Worm (Caenorhabditis elegans) whole organism, early embryonic: Measurements from ENCODE around the gene dpf-2.

Experiments used
- aly-1 ChIP-seq: sonication (generic microtip); optimal IDR thresholded peaks from 2 replicates; lab custom pipeline; 2016; ENCODE audit warnings: missing genetic modification characterization, missing compliant biosample characterization
- ama-1 ChIP-seq: fragments of 150-350 bp; optimal IDR thresholded peaks from 2 replicates; lab custom pipeline; 2014
- ceh-13 ChIP-seq: fragments of 200-800 bp; sonication (Bioruptor generic); optimal IDR thresholded peaks from 2 replicates; lab custom pipeline; 2018; ENCODE audit warnings: mild to moderate bottlenecking, missing genetic modification characterization, missing compliant biosample characterization
- ets-7 ChIP-seq: sonication (generic microtip); optimal IDR thresholded peaks from 2 replicates; lab custom pipeline; 2016; ENCODE audit warnings: missing genotype, missing genetic modification characterization, missing compliant biosample characterization
- flt-1 ChIP-seq: fragments of 200-800 bp; sonication (Bioruptor generic); IDR thresholded peaks from 2 replicates; pipeline ENCODE4 v1.3.6; 2022; ENCODE audit warnings: missing genetic modification characterization, missing compliant biosample characterization
- hmbx-1 ChIP-seq: sonication (generic microtip); optimal IDR thresholded peaks from 2 replicates; lab custom pipeline; 2016; ENCODE audit warnings: mild to moderate bottlenecking, missing genetic modification characterization, missing compliant biosample characterization
- hmg-4 ChIP-seq: fragments of 200-800 bp; sonication (Bioruptor generic); optimal IDR thresholded peaks from 2 replicates; lab custom pipeline; 2018; ENCODE audit warnings: mild to moderate bottlenecking, missing genetic modification characterization, missing compliant biosample characterization
- pes-1 ChIP-seq: fragments of 200-800 bp; sonication (Bioruptor generic); IDR thresholded peaks from 2 replicates; pipeline ENCODE4 v1.3.6; 2022; ENCODE audit warnings: missing genetic modification reagents, missing genetic modification characterization, missing compliant biosample characterization
- scrt-1 ChIP-seq: fragments of 200-800 bp; sonication (Bioruptor generic); IDR thresholded peaks from 2 replicates; pipeline ENCODE4 v1.3.6; 2022; ENCODE audit warnings: missing genetic modification characterization, missing compliant biosample characterization
- tbx-11 ChIP-seq: fragments of 200-800 bp; sonication (Bioruptor generic); IDR thresholded peaks from 2 replicates; pipeline ENCODE4 v1.3.6; 2022; ENCODE audit warnings: missing genetic modification characterization, missing compliant biosample characterization

DNA sequence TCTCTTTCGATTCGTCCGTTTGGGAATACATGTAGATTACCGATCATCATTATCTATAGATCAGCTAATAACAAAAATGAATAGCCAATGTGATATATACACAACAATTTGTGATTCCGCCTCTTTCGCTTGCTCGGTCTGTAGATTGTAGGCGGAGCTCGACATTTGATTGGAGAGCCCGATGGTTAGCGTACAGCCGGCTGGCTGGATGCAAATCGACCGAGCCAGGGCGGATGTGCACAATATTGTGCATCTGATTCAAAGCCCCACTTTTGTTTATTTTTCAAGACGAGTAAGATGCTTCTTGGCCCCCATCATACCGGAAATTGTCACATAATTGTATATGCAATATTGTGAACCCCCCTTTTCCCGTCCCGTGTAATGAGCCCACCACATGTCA is 30.1 kb downstream of the dpf-2 start, which contains the start of gene dmd-4:
- no peak for TF ChIP-seq scrt-1 (GFP tag; lab: Robert Waterston, UW)
- no peak for TF ChIP-seq ama-1
- TF ChIP-seq ceh-13 (GFP tag; lab: Kevin White, UChicago), result no peak
- TF ChIP-seq hmbx-1 (tag; lab: Kevin White, UChicago), result no peak
- no peak for TF ChIP-seq hmg-4 (GFP tag; lab: Kevin White, UChicago)
- TF ChIP-seq tbx-11 (GFP tag; lab: Robert Waterston, UW), result no peak
- TF ChIP-seq ets-7 (tag; lab: Kevin White, UChicago), result no peak
- TF ChIP-seq flt-1 (GFP tag; lab: Robert Waterston, UW), result no peak
- no peak for TF ChIP-seq aly-1
- no peak for TF ChIP-seq pes-1 (GFP tag; lab: Robert Waterston, UW)
